Fruit fly (Drosophila melanogaster) whole organism, embryonic: Measurements from ENCODE around the gene tplus3b.

ENCODE experiments used
- Bgb ChIP-seq: fragments of 200-800 bp; sonication (Bioruptor generic); IDR thresholded peaks from 2 replicates; pipeline ENCODE4 v1.3.6; 2022; ENCODE audit warnings: missing biosample characterization, missing genetic modification characterization; ENCODE audit not compliant: partially characterized antibody
- CG1024 ChIP-seq: fragments of 200-800 bp; sonication (Bioruptor generic); IDR thresholded peaks from 2 replicates; pipeline ENCODE4 v1.3.6; 2022; ENCODE audit warnings: missing biosample characterization, missing genetic modification characterization
- CG10366 ChIP-seq: fragments of 200-800 bp; sonication (Bioruptor generic); IDR thresholded peaks from 2 replicates; pipeline ENCODE4 v1.3.6; 2022; ENCODE audit warnings: missing biosample characterization, missing genetic modification characterization
- CG11093 ChIP-seq: fragments of 200-800 bp; sonication (Bioruptor generic); IDR thresholded peaks from 3 replicates; pipeline ENCODE4 v1.3.6; 2022; ENCODE audit warnings: missing biosample characterization, missing genetic modification characterization
- CG11504 ChIP-seq: fragments of 200-800 bp; sonication (Bioruptor generic); optimal IDR thresholded peaks from 3 replicates; lab custom pipeline; 2019; ENCODE audit warnings: missing biosample characterization, mild to moderate bottlenecking, missing genetic modification characterization, moderate library complexity
- CG11695 ChIP-seq: fragments of 200-800 bp; sonication (Bioruptor generic); IDR thresholded peaks from 3 replicates; pipeline ENCODE4 v1.3.6; 2022; ENCODE audit warnings: missing biosample characterization, missing genetic modification characterization
- CG12071 ChIP-seq: fragments of 200-800 bp; sonication (Bioruptor generic); optimal IDR thresholded peaks from 3 replicates; lab custom pipeline; 2018; ENCODE audit warnings: missing biosample characterization, mild to moderate bottlenecking, missing genetic modification characterization
- CG1233 ChIP-seq: fragments of 200-800 bp; sonication (Bioruptor generic); optimal IDR thresholded peaks from 4 replicates; lab custom pipeline; 2018; ENCODE audit warnings: missing biosample characterization, mild to moderate bottlenecking, missing genetic modification characterization
- CG13123 ChIP-seq: fragments of 200-800 bp; sonication (Bioruptor generic); optimal IDR thresholded peaks from 2 replicates; lab custom pipeline; 2016; ENCODE audit warnings: missing biosample characterization, missing genetic modification characterization
- CG15073 ChIP-seq: fragments of 200-800 bp; sonication (Bioruptor generic); optimal IDR thresholded peaks from 2 replicates; lab custom pipeline; 2016; ENCODE audit warnings: missing biosample characterization, missing genetic modification characterization
- CG15269 ChIP-seq: fragments of 200-800 bp; sonication (Bioruptor generic); optimal IDR thresholded peaks from 2 replicates; lab custom pipeline; 2018; ENCODE audit warnings: missing biosample characterization, mild to moderate bottlenecking, missing genetic modification characterization, moderate library complexity
- CG15514 ChIP-seq: fragments of 200-800 bp; sonication (Bioruptor generic); optimal IDR thresholded peaks from 3 replicates; lab custom pipeline; 2017; ENCODE audit warnings: missing biosample characterization, missing genetic modification characterization, mild to moderate bottlenecking, moderate library complexity, missing genetic modification reagents
- CG17912 ChIP-seq: fragments of 200-800 bp; sonication (Bioruptor generic); optimal IDR thresholded peaks from 2 replicates; lab custom pipeline; 2018; ENCODE audit warnings: missing biosample characterization, mild to moderate bottlenecking, missing genetic modification characterization
- CG18599 ChIP-seq: fragments of 200-800 bp; sonication (Bioruptor generic); optimal IDR thresholded peaks from 3 replicates; lab custom pipeline; 2017; ENCODE audit warnings: missing biosample characterization, missing genetic modification characterization, mild to moderate bottlenecking, moderate library complexity, missing genetic modification reagents
- CG30020 ChIP-seq: fragments of 200-800 bp; optimal IDR thresholded peaks from 2 replicates; lab custom pipeline; 2019; ENCODE audit warnings: missing biosample characterization, mild to moderate bottlenecking, missing genetic modification characterization, moderate library complexity
- CG30431 ChIP-seq: fragments of 200-800 bp; sonication (Bioruptor generic); optimal IDR thresholded peaks from 2 replicates; lab custom pipeline; 2017; ENCODE audit warnings: missing biosample characterization, missing genetic modification characterization
- CG33557 ChIP-seq: fragments of 200-800 bp; sonication (Bioruptor generic); optimal IDR thresholded peaks from 2 replicates; lab custom pipeline; 2019; ENCODE audit warnings: missing biosample characterization, mild to moderate bottlenecking, missing genetic modification characterization, moderate library complexity
- CG34376 ChIP-seq: fragments of 200-800 bp; sonication (Bioruptor generic); optimal IDR thresholded peaks from 2 replicates; lab custom pipeline; 2018; ENCODE audit warnings: missing biosample characterization, mild to moderate bottlenecking, missing genetic modification characterization
- CG5245 ChIP-seq: fragments of 200-800 bp; sonication (Bioruptor generic); optimal IDR thresholded peaks from 3 replicates; lab custom pipeline; 2016; ENCODE audit warnings: missing biosample characterization, missing genetic modification characterization
- CG9727 ChIP-seq: fragments of 200-800 bp; sonication (Bioruptor generic); optimal IDR thresholded peaks from 3 replicates; lab custom pipeline; 2017; ENCODE audit warnings: missing biosample characterization, mild to moderate bottlenecking, missing genetic modification characterization
- Chrac-16 ChIP-seq: fragments of 200-800 bp; sonication (Bioruptor generic); optimal IDR thresholded peaks from 3 replicates; lab custom pipeline; 2016; ENCODE audit warnings: missing biosample characterization, missing genetic modification characterization
- Dek ChIP-seq: fragments of 200-800 bp; sonication (Bioruptor generic); optimal IDR thresholded peaks from 3 replicates; lab custom pipeline; 2019; ENCODE audit warnings: missing biosample characterization, mild to moderate bottlenecking, missing genetic modification characterization, moderate library complexity
- Dfd ChIP-seq, 2 experiments: fragments of >200 bp; optimal IDR thresholded peaks; 2 replicates each; lab custom pipeline; 2017; ENCODE audit warnings: missing biosample characterization in 2 of 2, missing genetic modification characterization in 2 of 2
- Hey ChIP-seq: fragments of 200-800 bp; sonication (Bioruptor generic); optimal IDR thresholded peaks from 3 replicates; lab custom pipeline; 2018; ENCODE audit warnings: missing biosample characterization, mild to moderate bottlenecking, missing genetic modification characterization
- PHDP ChIP-seq: fragments of 200-800 bp; sonication (Bioruptor generic); optimal IDR thresholded peaks from 3 replicates; lab custom pipeline; 2018; ENCODE audit warnings: missing biosample characterization, mild to moderate bottlenecking, missing genetic modification characterization, moderate library complexity
- Poxn ChIP-seq: fragments of 200-800 bp; sonication (Bioruptor generic); IDR thresholded peaks from 2 replicates; pipeline ENCODE4 v1.3.6; 2022; ENCODE audit warnings: missing biosample characterization, missing genetic modification characterization
- Ptx1 ChIP-seq: fragments of 200-800 bp; sonication (Bioruptor generic); IDR thresholded peaks from 2 replicates; pipeline ENCODE4 v1.3.6; 2022; ENCODE audit warnings: missing biosample characterization, missing genetic modification characterization
- Rx ChIP-seq: fragments of 200-800 bp; sonication (Bioruptor generic); IDR thresholded peaks from 2 replicates; pipeline ENCODE4 v1.3.6; 2022; ENCODE audit warnings: missing biosample characterization, missing genetic modification characterization
- Six4 ChIP-seq: fragments of 200-800 bp; sonication (Bioruptor generic); optimal IDR thresholded peaks from 2 replicates; lab custom pipeline; 2016; ENCODE audit warnings: missing biosample characterization, missing genetic modification characterization
- al ChIP-seq: fragments of 200-800 bp; sonication (Bioruptor generic); IDR thresholded peaks from 2 replicates; pipeline ENCODE4 v1.3.6; 2022; ENCODE audit warnings: missing biosample characterization, missing genetic modification characterization
- ash1 ChIP-seq: fragments of 200-800 bp; sonication (Bioruptor generic); optimal IDR thresholded peaks from 2 replicates; lab custom pipeline; 2018; ENCODE audit warnings: missing biosample characterization, mild to moderate bottlenecking, missing genetic modification characterization
- cato ChIP-seq: fragments of 200-800 bp; sonication (Bioruptor generic); optimal IDR thresholded peaks from 2 replicates; lab custom pipeline; 2016; ENCODE audit warnings: missing biosample characterization, missing genetic modification characterization, borderline replicate concordance
- caup ChIP-seq: fragments of 200-800 bp; sonication (Bioruptor generic); optimal IDR thresholded peaks from 3 replicates; lab custom pipeline; 2017; ENCODE audit warnings: missing biosample characterization, mild to moderate bottlenecking, missing genetic modification characterization, moderate library complexity; ENCODE audit not compliant: severe bottlenecking
- chm ChIP-seq: fragments of 200-800 bp; sonication (Bioruptor generic); IDR thresholded peaks from 2 replicates; pipeline ENCODE4 v1.3.6; 2022; ENCODE audit warnings: missing biosample characterization, missing genetic modification characterization
- crol ChIP-seq: fragments of 200-800 bp; sonication (Bioruptor generic); IDR thresholded peaks from 2 replicates; pipeline ENCODE4 v1.3.6; 2022; ENCODE audit warnings: missing biosample characterization, missing genetic modification characterization
- dmrt99B ChIP-seq: fragments of 200-800 bp; sonication (Bioruptor generic); optimal IDR thresholded peaks from 2 replicates; lab custom pipeline; 2018; ENCODE audit warnings: missing biosample characterization, mild to moderate bottlenecking, missing genetic modification characterization, moderate library complexity
- esg ChIP-seq: fragments of 200-800 bp; sonication (Bioruptor generic); conservative IDR thresholded peaks from 2 replicates; pipeline ENCODE4 v1.3.6; 2022; ENCODE audit warnings: missing biosample characterization, missing genetic modification characterization
- gcm ChIP-seq: fragments of 200-800 bp; sonication (Bioruptor generic); optimal IDR thresholded peaks from 2 replicates; lab custom pipeline; 2019; ENCODE audit warnings: missing biosample characterization, mild to moderate bottlenecking, missing genetic modification characterization, moderate library complexity
- gcm2 ChIP-seq: fragments of 200-800 bp; sonication (Bioruptor generic); optimal IDR thresholded peaks from 2 replicates; lab custom pipeline; 2016; ENCODE audit warnings: missing biosample characterization, missing genetic modification characterization
- ham ChIP-seq: fragments of 200-800 bp; sonication (Bioruptor generic); IDR thresholded peaks from 2 replicates; pipeline ENCODE4 v1.3.6; 2022; ENCODE audit warnings: missing biosample characterization, missing genetic modification characterization
- her ChIP-seq: fragments of 200-800 bp; sonication (Bioruptor generic); optimal IDR thresholded peaks from 2 replicates; lab custom pipeline; 2016; ENCODE audit warnings: missing biosample characterization, missing genetic modification characterization
- kni ChIP-seq: fragments of 200-800 bp; sonication (Bioruptor generic); optimal IDR thresholded peaks from 3 replicates; lab custom pipeline; 2017; ENCODE audit warnings: mild to moderate bottlenecking, missing biosample characterization, missing genetic modification reagents, missing genetic modification characterization
- nom ChIP-seq: fragments of 200-800 bp; sonication (Bioruptor generic); optimal IDR thresholded peaks from 2 replicates; lab custom pipeline; 2017; ENCODE audit warnings: missing biosample characterization, missing genetic modification characterization, mild to moderate bottlenecking, moderate library complexity, missing genetic modification reagents
- oc ChIP-seq: fragments of 200-800 bp; sonication (Bioruptor generic); optimal IDR thresholded peaks from 2 replicates; lab custom pipeline; 2018; ENCODE audit warnings: missing biosample characterization, mild to moderate bottlenecking, missing genetic modification characterization, moderate library complexity
- ranshi ChIP-seq: fragments of 200-800 bp; sonication (Bioruptor generic); IDR thresholded peaks from 2 replicates; pipeline ENCODE4 v1.3.6; 2022; ENCODE audit warnings: missing biosample characterization, missing genetic modification characterization
- rib ChIP-seq: fragments of 200-800 bp; sonication (Bioruptor generic); IDR thresholded peaks from 2 replicates; pipeline ENCODE4 v1.3.6; 2022; ENCODE audit warnings: missing biosample characterization, missing genetic modification characterization
- sc ChIP-seq, 3 experiments: fragments of >200 bp in 2 of 3; fragments of 200-800 bp in 1 of 3; sonication (Bioruptor generic) in 1 of 3; optimal IDR thresholded peaks; 2 replicates in 2 of 3; 3 replicates in 1 of 3; lab custom pipeline; 2017; ENCODE audit warnings: mild to moderate bottlenecking in 1 of 3, missing biosample characterization in 1 of 3, missing genetic modification characterization in 1 of 3, missing genetic modification reagents in 1 of 3
- sens ChIP-seq: fragments of 200-800 bp; sonication (Bioruptor generic); peaks from one replicate; lab custom pipeline; 2016; ENCODE audit warnings: missing biosample characterization, missing genetic modification characterization
- vfl ChIP-seq: fragments of 200-800 bp; sonication (Bioruptor generic); optimal IDR thresholded peaks from 2 replicates; lab custom pipeline; 2016; ENCODE audit warnings: missing biosample characterization, missing genetic modification characterization
- vnd ChIP-seq: fragments of 200-800 bp; sonication (Bioruptor generic); IDR thresholded peaks from 3 replicates; pipeline ENCODE4 v1.3.6; 2022; ENCODE audit warnings: missing biosample characterization, missing genetic modification characterization; ENCODE audit not compliant: partially characterized antibody
- zfh1 ChIP-seq: fragments of 200-800 bp; sonication (Bioruptor generic); IDR thresholded peaks from 3 replicates; pipeline ENCODE4 v1.3.6; 2022; ENCODE audit warnings: missing biosample characterization, missing genetic modification characterization

Gene tplus3b

dm6 chr2L:22144127-22144526 lies 39.9 kb upstream of the tplus3b start (continued):
- no peak for TF ChIP-seq CG5245 (GFP tag; lab: Kevin White, UChicago)
- TF ChIP-seq caup (GFP tag; lab: Kevin White, UChicago): no peak
- TF ChIP-seq CG15514 (GFP tag; lab: Kevin White, UChicago): peak; percentile 52
- no peak for TF ChIP-seq Ptx1 (GFP tag; lab: Robert Waterston, UW)
- TF ChIP-seq rib: no peak
- TF ChIP-seq CG1024 (GFP tag; lab: Robert Waterston, UW): no peak
- TF ChIP-seq dmrt99B (tag; lab: Kevin White, UChicago): no peak
- TF ChIP-seq chm (GFP tag; lab: Robert Waterston, UW): no peak
- TF ChIP-seq Hey: no peak
- peak; percentile 70 for TF ChIP-seq CG18599
- no peak for TF ChIP-seq Bgb (GFP tag; lab: Robert Waterston, UW)
- peak; percentile 97 for TF ChIP-seq kni
- no peak for TF ChIP-seq CG15073
- no peak for TF ChIP-seq CG11695 (GFP tag; lab: Robert Waterston, UW)
- no peak for TF ChIP-seq gcm2 (GFP tag; lab: Kevin White, UChicago)
- TF ChIP-seq Dfd (GFP tag; optimal IDR thresholded peaks at IDR 0.05; lab: Kevin White, UChicago): no peak
- peak; percentile 45 for TF ChIP-seq sens (GFP tag; lab: Kevin White, UChicago)
- no peak for TF ChIP-seq vnd (GFP tag; lab: Robert Waterston, UW)
- TF ChIP-seq vfl (GFP tag; lab: Kevin White, UChicago): no peak
- TF ChIP-seq Poxn (GFP tag; lab: Robert Waterston, UW): no peak
- peak; percentile 29 for TF ChIP-seq CG11504 (tag; lab: Kevin White, UChicago)
- no peak for TF ChIP-seq ham (GFP tag; lab: Robert Waterston, UW)
- peak; percentile 28 for TF ChIP-seq CG30020
- no peak for TF ChIP-seq oc
- no peak for TF ChIP-seq cato (GFP tag; lab: Kevin White, UChicago)
- TF ChIP-seq CG13123 (GFP tag; lab: Kevin White, UChicago): no peak
- no peak for TF ChIP-seq al
- TF ChIP-seq Dek (tag; lab: Kevin White, UChicago): no peak
- TF ChIP-seq CG33557 (GFP tag; lab: Kevin White, UChicago): no peak
- TF ChIP-seq gcm: no peak
- TF ChIP-seq PHDP (tag; lab: Kevin White, UChicago): no peak
- no peak for TF ChIP-seq Chrac-16 (GFP tag; lab: Kevin White, UChicago)
- no peak for TF ChIP-seq crol (GFP tag; lab: Robert Waterston, UW)
- no peak for TF ChIP-seq her (GFP tag; lab: Kevin White, UChicago)
- TF ChIP-seq Rx (GFP tag; lab: Robert Waterston, UW): no peak
- TF ChIP-seq zfh1 (GFP tag; lab: Robert Waterston, UW): no peak
- no peak for TF ChIP-seq CG17912
- peak; percentile 41 for TF ChIP-seq CG34376 (GFP tag; lab: Kevin White, UChicago)
- TF ChIP-seq ash1 (GFP tag; lab: Kevin White, UChicago): peak; percentile 25
- no peak for TF ChIP-seq CG10366 (GFP tag; lab: Robert Waterston, UW)
- TF ChIP-seq CG15269 (tag; lab: Kevin White, UChicago): no peak
- TF ChIP-seq esg (GFP tag; lab: Robert Waterston, UW): no peak
- no peak for TF ChIP-seq CG9727
- no peak for TF ChIP-seq Six4 (GFP tag; lab: Kevin White, UChicago)
- TF ChIP-seq nom (GFP tag; lab: Kevin White, UChicago): no peak
- no peak for TF ChIP-seq CG30431 (GFP tag; lab: Kevin White, UChicago)
- TF ChIP-seq sc (optimal IDR thresholded peaks at IDR 0.05; lab: Kevin White, UChicago): no peak
- no peak for TF ChIP-seq sc (GFP tag; optimal IDR thresholded peaks at IDR 0.05; lab: Kevin White, UChicago)
- peak; percentile 84 for TF ChIP-seq CG1233 (GFP tag; lab: Kevin White, UChicago)
- no peak; the same call in 2 of the 3 replicates for TF ChIP-seq CG11093
- TF ChIP-seq CG12071 (GFP tag; lab: Kevin White, UChicago): peak; percentile 76
- no peak; the same call in 1 of the 2 replicates for TF ChIP-seq ranshi
